Worm (Caenorhabditis elegans): ENCODE measurements around the gene Y53C12A.10.
"Not testable (repeated sequence)": the region's sequence is repeated elsewhere in the genome, so short reads cannot be mapped to it uniquely, and the experiment has no call there.

The Y53C12A.10 gene

DNA sequence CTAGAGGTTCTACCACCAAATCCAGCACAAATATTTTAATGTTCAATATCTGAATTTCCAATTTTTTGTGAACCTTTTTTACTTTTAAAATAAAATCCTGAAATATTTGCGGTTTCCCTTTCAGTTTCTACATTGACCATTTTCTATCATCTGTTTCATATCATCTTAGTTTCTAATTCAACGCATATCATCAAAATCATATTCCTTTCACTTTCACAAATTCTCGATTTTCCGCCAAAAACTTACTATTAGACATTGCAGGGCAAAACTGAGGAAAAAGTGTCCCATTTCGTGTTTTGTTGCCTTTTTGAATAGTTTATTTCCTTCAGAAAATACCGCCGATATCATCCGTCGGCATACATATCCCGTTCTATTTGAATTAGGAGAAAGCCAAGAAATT is 20.4 kb upstream of the Y53C12A.10 start:
- TF ChIP-seq him-1 (tag; optimal IDR thresholded peaks at IDR 0.05) (no peak), W03F9.2 (tag; optimal IDR thresholded peaks at IDR 0.05) (no peak), dao-5 (tag; optimal IDR thresholded peaks at IDR 0.05) (no peak)

DNA sequence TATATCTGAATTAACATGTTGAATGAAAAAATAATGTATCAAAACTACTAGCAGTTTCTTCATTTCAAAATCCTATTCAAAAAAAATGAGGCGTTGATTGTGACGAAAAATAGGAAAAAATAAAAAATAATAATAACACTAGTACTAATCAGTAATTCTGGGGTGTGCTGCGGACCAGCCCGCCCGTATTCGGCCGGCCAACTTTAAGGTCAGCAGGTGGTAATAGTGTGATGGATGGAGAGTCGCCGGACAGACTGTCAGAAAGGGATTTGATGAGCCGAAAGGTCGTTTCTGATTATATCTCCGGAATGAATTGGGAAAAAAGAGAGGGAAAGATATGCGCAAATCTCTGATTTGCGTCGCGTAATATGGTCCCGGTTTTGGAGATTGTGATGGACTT is 19.8 kb upstream of the Y53C12A.10 start, which contains the start of gene cutl-2:
Gene cutl-2 (minus strand): TSS at position 210 of the 400 bp plus-strand sequence.
- no peak for TF ChIP-seq him-1 (tag; optimal IDR thresholded peaks at IDR 0.05)
- no peak for TF ChIP-seq dao-5 (tag; optimal IDR thresholded peaks at IDR 0.05)
- TF ChIP-seq W03F9.2 (tag; optimal IDR thresholded peaks at IDR 0.05): no peak

DNA sequence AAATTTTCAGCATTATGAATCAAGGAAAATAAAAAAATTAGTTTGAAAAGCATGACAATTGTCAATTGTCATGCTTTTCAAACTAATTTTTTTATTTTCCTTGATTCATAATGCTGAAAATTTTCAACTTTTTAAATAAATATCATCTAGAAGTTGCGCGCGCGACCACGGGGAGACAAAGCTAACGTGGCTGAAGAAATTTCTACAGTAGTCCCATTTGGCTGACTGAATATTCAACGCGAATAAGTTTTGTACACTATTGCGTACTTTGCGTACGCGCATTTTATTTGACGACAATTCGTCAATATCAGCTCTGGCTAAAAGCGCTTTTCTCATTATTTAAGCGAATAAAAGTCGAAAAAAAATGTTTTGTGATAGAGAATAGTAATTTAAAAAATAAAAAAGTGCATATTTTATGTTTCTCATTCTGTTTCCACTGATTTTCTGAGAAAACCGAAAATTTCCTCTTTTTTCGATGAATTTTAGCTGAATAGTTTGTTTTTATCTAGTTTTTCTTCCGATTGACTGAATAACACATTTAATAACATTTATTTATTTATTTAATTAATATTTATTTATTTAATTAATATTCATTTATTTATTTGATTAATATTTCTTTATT is 14.1 kb upstream of the Y53C12A.10 start, which contains the start of gene Y53C12A.11:
Gene Y53C12A.11 (minus strand): TSS at position 68 of the 622 bp plus-strand sequence.
- TF ChIP-seq W03F9.2, dao-5, him-1 (tag; optimal IDR thresholded peaks at IDR 0.05): not testable (repeated sequence)

DNA sequence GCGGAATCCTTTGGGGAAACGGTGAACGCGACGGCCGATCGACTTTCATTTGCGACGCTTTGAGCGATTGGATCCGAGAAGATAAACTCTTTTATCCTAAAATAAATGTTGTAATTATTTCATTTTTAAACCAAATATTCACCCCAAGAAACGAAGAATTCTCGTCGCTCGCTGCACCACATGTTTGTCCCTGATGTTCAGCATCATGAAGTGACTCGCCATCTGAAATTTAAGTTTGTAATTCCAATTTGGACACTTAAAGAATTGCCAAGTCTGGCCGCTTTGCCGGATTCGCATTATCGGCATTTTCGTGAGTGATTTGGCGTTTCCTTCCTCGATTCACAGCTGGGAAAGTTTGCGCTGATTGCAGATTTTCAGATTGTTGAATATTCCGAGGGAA is 13.3 kb upstream of the Y53C12A.10 start, which contains the start of gene Y53C12A.6:
Gene Y53C12A.6 (minus strand): TSS at position 101 of the 400 bp plus-strand sequence.
- TF ChIP-seq dao-5 (tag; optimal IDR thresholded peaks at IDR 0.05) (no peak), him-1 (tag; optimal IDR thresholded peaks at IDR 0.05) (no peak), W03F9.2 (tag; optimal IDR thresholded peaks at IDR 0.05) (no peak)

DNA sequence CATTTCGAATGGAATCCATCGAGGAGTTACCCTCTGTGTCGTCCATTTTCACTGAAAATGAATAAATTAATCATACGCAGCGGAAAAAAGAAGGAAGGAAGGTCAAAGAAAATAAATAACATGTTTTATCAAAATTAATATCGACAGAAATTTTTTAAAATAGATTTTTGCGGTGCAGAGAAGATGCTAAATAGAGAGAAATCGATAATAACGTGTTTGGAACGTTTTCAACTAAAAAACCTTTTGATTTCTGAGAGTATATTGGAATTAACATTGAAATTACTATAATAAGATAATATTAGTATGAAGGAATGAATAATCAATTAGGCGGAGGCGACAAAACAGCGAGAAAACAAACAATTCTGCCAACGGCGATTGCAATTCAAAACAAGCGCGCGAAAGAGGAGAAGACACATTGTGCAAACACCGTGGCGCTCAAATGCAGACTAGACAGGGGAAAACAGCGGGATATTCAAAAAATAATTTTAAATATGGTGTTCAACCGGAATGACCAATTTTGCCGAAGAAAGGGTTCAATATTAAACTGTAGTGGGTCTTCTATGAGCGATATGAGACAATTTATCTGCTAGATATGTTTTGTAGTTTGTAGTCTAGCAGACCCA is 11.9 kb upstream of the Y53C12A.10 start, which contains the start of gene wee-1.3:
Gene wee-1.3 (minus strand): TSS at position 51 of the 623 bp plus-strand sequence.
- TF ChIP-seq dao-5 (tag; optimal IDR thresholded peaks at IDR 0.05): no peak
- no peak for TF ChIP-seq him-1 (tag; optimal IDR thresholded peaks at IDR 0.05)
- TF ChIP-seq W03F9.2 (tag; optimal IDR thresholded peaks at IDR 0.05): peak; percentile 79

DNA sequence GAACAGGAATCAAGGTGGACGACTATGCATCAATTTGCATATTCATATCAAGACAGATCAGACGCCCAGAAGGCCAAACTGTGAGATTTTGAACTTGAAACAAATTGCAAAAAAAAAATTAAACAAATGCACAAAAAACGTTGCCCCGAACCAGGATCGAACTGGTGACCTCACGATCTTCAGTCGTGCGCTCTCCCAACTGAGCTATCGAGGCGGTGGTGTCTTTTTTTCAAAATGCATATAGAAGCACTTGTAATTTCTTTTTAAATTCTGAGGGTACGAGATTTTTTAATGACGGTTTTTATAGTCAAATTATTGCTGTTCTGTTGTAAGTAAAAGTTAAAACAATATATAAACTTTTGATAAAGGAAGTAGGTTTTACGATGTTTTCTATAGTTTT is 8.4 kb upstream of the Y53C12A.10 start:
- no peak for TF ChIP-seq dao-5 (tag; optimal IDR thresholded peaks at IDR 0.05)
- no peak for TF ChIP-seq him-1 (tag; optimal IDR thresholded peaks at IDR 0.05)
- no peak for TF ChIP-seq W03F9.2 (tag; optimal IDR thresholded peaks at IDR 0.05)

DNA sequence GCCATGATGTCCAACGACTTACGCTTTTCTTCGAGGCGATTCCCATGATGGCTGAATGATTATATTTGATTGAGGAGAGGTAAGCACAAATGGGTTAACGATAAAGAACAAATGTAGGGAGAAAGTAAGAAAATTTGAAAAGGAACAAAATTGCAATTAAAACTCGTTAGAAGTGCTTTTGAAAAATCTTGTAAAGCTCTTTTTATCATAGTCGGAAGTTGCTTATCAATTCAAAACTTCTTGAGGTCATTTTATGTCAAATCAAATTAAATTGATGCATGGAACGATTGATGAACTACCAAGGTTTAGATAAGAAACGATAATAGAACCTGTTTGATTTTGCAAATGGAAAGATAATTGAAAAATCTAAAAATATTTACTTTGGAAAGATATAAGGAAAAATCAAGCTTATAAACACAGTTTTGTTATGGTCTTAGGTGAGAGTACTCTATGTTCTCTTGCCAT is 4.2 kb upstream of the Y53C12A.10 start, which contains the start of gene glt-5:
Gene glt-5 (minus strand): TSS at position 51 of the 465 bp plus-strand sequence.
- TF ChIP-seq dao-5 (tag; optimal IDR thresholded peaks at IDR 0.05) (no peak), him-1 (tag; optimal IDR thresholded peaks at IDR 0.05) (no peak), W03F9.2 (tag; optimal IDR thresholded peaks at IDR 0.05) (no peak)

DNA sequence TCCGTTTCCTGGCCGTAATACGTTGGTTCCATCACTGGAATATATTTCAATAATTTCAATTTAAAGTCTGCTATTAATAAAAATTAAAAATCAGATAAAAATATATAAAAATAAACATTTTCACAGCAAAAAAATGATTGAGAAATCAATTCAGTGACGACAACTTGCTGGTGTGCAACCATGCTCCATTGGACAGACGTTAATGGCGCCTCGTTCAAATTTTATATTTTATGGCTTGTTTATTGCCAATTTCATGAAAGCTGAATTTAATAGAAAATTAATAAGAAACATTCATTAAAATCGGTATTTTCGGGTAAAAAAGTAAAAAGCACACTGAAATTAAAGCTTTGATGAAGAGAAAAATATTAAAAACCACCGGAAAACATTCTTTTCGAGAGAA is 1.6 kb upstream of the Y53C12A.10 start, which contains the start of gene Y53C12A.3:
Gene Y53C12A.3 (minus strand): TSS at position 34 of the 400 bp plus-strand sequence.
- TF ChIP-seq dao-5 (tag; optimal IDR thresholded peaks at IDR 0.05) (no peak), W03F9.2 (tag; optimal IDR thresholded peaks at IDR 0.05) (peak; percentile 48), him-1 (tag; optimal IDR thresholded peaks at IDR 0.05) (no peak)

DNA sequence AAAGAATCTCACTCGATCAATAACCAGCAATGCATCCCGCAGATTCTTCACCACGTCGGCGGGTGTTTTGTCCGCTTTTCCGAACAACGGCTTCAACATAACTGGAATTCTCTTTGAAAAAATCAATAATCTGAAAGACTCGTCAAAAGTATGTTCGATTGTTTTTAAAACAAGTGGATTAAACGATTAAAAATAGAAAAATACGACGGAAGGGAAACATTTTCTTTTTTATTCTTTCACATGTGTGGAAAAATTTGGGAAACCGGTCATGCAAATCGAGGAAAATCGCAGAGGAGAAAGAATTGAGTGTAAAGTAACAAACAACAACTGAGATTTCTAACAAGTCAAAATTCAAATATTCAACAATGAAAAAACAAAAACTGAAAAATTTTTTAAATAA is 1.0 kb downstream of the Y53C12A.10 start, which contains the start of gene mop-25.2:
Gene mop-25.2 (minus strand): TSS at position 101 of the 400 bp plus-strand sequence.
- no peak for TF ChIP-seq W03F9.2 (tag; optimal IDR thresholded peaks at IDR 0.05)
- no peak for TF ChIP-seq him-1 (tag; optimal IDR thresholded peaks at IDR 0.05)
- no peak for TF ChIP-seq dao-5 (tag; optimal IDR thresholded peaks at IDR 0.05)

DNA sequence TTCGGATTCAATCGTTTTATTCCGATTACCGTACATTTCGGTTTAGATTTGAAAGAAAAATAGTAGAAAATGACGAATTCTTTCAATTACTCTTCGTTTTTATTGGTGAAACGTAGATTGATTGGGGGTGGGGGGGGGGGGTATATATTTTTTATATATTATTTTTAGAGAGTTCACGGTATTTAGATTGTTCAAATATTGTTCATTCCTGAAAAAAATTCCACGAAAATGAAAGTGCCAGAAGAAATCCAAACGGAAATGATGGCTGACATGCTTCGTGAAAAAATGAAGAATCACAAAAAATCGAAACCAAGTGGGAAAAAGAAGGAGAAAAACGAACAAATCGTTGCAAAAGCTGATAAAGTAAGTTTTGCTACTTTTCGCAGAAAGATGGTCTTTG is 4.3 kb downstream of the Y53C12A.10 start, which contains the start of the genes Y53C12A.8 and Y53C12A.7:
Gene Y53C12A.8 (minus strand): TSS at position 101 of the 400 bp plus-strand sequence.
Gene Y53C12A.7 (plus strand): TSS at position 181 of the 400 bp plus-strand sequence.
- TF ChIP-seq dao-5 (tag; optimal IDR thresholded peaks at IDR 0.05) (no peak), him-1 (tag; optimal IDR thresholded peaks at IDR 0.05) (no peak), W03F9.2 (tag; optimal IDR thresholded peaks at IDR 0.05) (no peak)

DNA sequence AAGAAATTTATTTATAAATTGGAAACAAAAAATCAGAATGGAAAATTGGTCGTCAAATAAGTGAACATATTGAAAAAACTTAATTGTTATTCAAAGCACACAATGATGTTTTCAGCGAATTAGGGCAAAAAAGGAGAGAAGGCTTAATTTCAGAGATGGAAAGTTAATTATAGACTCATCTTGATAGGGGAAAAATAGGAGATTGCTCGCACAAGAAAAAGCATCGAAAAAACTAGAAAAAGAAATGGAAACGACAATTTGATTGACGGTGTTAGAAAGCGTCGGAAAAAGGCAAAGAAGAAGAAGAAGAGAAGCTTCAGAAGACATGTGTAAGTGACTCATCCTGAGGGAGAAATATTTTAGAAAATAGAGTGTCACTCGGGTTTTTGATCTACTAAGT is 8.7 kb downstream of the Y53C12A.10 start:
- TF ChIP-seq dao-5 (tag; optimal IDR thresholded peaks at IDR 0.05): no peak
- no peak for TF ChIP-seq W03F9.2 (tag; optimal IDR thresholded peaks at IDR 0.05)
- TF ChIP-seq him-1 (tag; optimal IDR thresholded peaks at IDR 0.05): no peak

DNA sequence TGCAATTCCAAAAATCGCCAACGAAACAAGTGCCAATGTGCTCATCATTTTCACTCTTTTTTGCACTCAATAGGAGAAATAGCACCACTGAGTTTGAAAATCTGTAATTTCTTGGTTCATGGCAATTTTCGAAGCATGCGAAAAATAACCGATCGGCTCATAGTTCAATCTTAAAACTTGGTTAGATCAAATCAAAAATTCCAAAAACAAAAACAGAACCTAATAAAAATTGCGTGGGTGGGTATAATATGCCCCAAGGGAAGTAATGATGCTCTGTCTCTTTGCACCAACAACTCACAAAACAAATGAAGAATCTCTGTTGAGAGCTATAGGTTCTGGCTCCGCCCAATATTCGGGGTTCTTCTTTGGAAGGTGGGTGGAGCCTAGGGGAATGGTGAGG is 12.8 kb downstream of the Y53C12A.10 start, which contains the start of gene nlp-11:
Gene nlp-11 (minus strand): TSS at position 101 of the 400 bp plus-strand sequence.
- TF ChIP-seq him-1 (tag; optimal IDR thresholded peaks at IDR 0.05) (no peak), dao-5 (tag; optimal IDR thresholded peaks at IDR 0.05) (no peak), W03F9.2 (tag; optimal IDR thresholded peaks at IDR 0.05) (no peak)

DNA sequence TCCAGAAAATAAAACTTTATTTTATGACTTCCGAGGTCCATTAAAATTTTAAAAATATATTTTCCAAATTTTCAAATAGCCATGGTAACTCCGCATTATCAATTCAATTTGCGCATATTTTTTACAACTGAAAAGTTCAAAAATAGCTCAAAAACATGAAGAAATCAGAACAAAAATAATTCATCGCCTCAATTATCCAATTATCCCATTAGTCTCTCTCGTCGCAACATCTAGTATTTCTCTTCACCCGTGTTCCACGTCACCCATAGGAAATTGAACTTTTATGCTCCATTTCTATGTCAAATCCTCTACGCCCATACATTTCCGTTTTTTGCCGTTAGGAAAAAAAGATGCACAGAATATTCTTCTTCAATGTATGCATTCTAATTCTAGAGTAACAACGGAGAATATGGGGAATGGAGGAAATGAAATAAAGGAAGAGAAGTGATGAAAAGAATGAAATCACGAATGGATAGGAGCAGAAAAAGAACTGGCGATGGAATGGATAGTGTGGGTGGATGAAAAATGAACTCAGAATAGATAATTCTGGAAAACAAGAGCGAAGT is 14.5 kb downstream of the Y53C12A.10 start:
- TF ChIP-seq W03F9.2 (tag; optimal IDR thresholded peaks at IDR 0.05) (no peak), him-1 (tag; optimal IDR thresholded peaks at IDR 0.05) (no peak), dao-5 (tag; optimal IDR thresholded peaks at IDR 0.05) (no peak)
